Worm (Caenorhabditis elegans) whole organism, L4 larva: Measurements from ENCODE around the gene apa-2.
A peak's percentile ranks its signal among the peaks of the same experiment; 100 is the strongest.

Experiments used
- F49E8.2 ChIP-seq: sonication (generic microtip); optimal IDR thresholded peaks from 2 replicates; lab custom pipeline; 2016; ENCODE audit warnings: missing compliant biosample characterization, mild to moderate bottlenecking, missing genetic modification characterization, borderline replicate concordance
- T20F7.1 ChIP-seq: fragments of 200-800 bp; sonication (Bioruptor generic); optimal IDR thresholded peaks from 2 replicates; lab custom pipeline; 2018; ENCODE audit warnings: mild to moderate bottlenecking, missing genetic modification characterization, missing compliant biosample characterization
- Y5F2A.4 ChIP-seq: fragments of 200-800 bp; sonication (Bioruptor generic); optimal IDR thresholded peaks from 2 replicates; lab custom pipeline; 2018; ENCODE audit warnings: mild to moderate bottlenecking, missing genetic modification characterization, missing compliant biosample characterization
- Y75B8A.6 ChIP-seq: fragments of 200-800 bp; sonication (Bioruptor generic); IDR thresholded peaks from 2 replicates; pipeline ENCODE4 v1.3.6; 2022; ENCODE audit warnings: missing genetic modification reagents, missing genetic modification characterization, missing compliant biosample characterization
- ZK337.2 ChIP-seq: fragments of 200-800 bp; sonication (Bioruptor generic); IDR thresholded peaks from 2 replicates; pipeline ENCODE4 v1.3.6; 2022; ENCODE audit warnings: missing genetic modification reagents, missing genetic modification characterization, missing compliant biosample characterization
- aly-2 ChIP-seq: sonication (generic microtip); optimal IDR thresholded peaks from 2 replicates; lab custom pipeline; 2018; ENCODE audit warnings: missing biosample characterization, missing genetic modification characterization
- ceh-20 ChIP-seq: fragments of 200-800 bp; sonication (Bioruptor generic); IDR thresholded peaks from 2 replicates; pipeline ENCODE4 v1.3.6; 2022; ENCODE audit warnings: missing genetic modification reagents, missing genetic modification characterization, missing compliant biosample characterization
- ctbp-1 ChIP-seq: fragments of 200-800 bp; sonication (Bioruptor generic); IDR thresholded peaks from 2 replicates; pipeline ENCODE4 v1.3.6; 2022; ENCODE audit warnings: missing genetic modification reagents, missing genetic modification characterization, missing compliant biosample characterization
- daf-16 ChIP-seq, 3 experiments: sonication (generic microtip); optimal IDR thresholded peaks; 2 replicates each; lab custom pipeline; 2016 to 2017; ENCODE audit warnings: missing genetic modification characterization in 3 of 3, missing genetic modification reagents in 3 of 3, mild to moderate bottlenecking in 2 of 3, missing compliant biosample characterization in 2 of 3, missing biosample characterization in 1 of 3, moderate library complexity in 1 of 3
- daf-19 ChIP-seq: fragments of 200-800 bp; sonication (Bioruptor generic); conservative IDR thresholded peaks from 2 replicates; pipeline ENCODE4 v1.3.6; 2022; ENCODE audit warnings: missing genetic modification characterization, missing compliant biosample characterization
- dmd-6 ChIP-seq: fragments of 200-800 bp; sonication (Bioruptor generic); IDR thresholded peaks from 2 replicates; pipeline ENCODE4 v1.3.6; 2022; ENCODE audit warnings: missing genetic modification reagents, missing genetic modification characterization, missing compliant biosample characterization
- dmd-8 ChIP-seq: fragments of 200-800 bp; sonication (Bioruptor generic); IDR thresholded peaks from 2 replicates; pipeline ENCODE4 v1.3.6; 2022; ENCODE audit warnings: missing genetic modification characterization, missing compliant biosample characterization
- dpl-1 ChIP-seq: fragments of 150-350 bp; optimal IDR thresholded peaks from 2 replicates; lab custom pipeline; 2014; ENCODE audit warnings: missing biosample characterization, missing genetic modification reagents, missing genetic modification characterization
- egl-27 ChIP-seq: sonication (generic microtip); optimal IDR thresholded peaks from 3 replicates; lab custom pipeline; 2017; ENCODE audit warnings: missing biosample characterization, missing genetic modification reagents, missing genetic modification characterization
- fkh-10 ChIP-seq: fragments of 150-350 bp; optimal IDR thresholded peaks from 2 replicates; lab custom pipeline; 2014; ENCODE audit warnings: missing biosample characterization, missing genetic modification reagents, missing genetic modification characterization
- gei-8 ChIP-seq: fragments of 200-800 bp; sonication (Bioruptor generic); optimal IDR thresholded peaks from 2 replicates; lab custom pipeline; 2018; ENCODE audit warnings: mild to moderate bottlenecking, missing genetic modification characterization, missing compliant biosample characterization
- hmg-1.1 ChIP-seq: fragments of 200-800 bp; sonication (Bioruptor generic); IDR thresholded peaks from 2 replicates; pipeline ENCODE4 v1.3.6; 2022; ENCODE audit warnings: missing genetic modification reagents, missing genetic modification characterization, missing compliant biosample characterization
- lim-7 ChIP-seq: fragments of 200-800 bp; sonication (Bioruptor generic); IDR thresholded peaks from 2 replicates; pipeline ENCODE4 v1.3.6; 2022; ENCODE audit warnings: missing genetic modification characterization, missing compliant biosample characterization
- lin-29 ChIP-seq: fragments of 200-800 bp; sonication (Bioruptor generic); IDR thresholded peaks from 2 replicates; pipeline ENCODE4 v1.3.6; 2022; ENCODE audit warnings: missing genetic modification reagents, missing genetic modification characterization, missing compliant biosample characterization
- lin-38 ChIP-seq: fragments of 200-800 bp; sonication (Bioruptor generic); IDR thresholded peaks from 2 replicates; pipeline ENCODE4 v1.3.6; 2022; ENCODE audit warnings: missing genetic modification reagents, missing genetic modification characterization, missing compliant biosample characterization
- lsy-2 ChIP-seq, 2 experiments: fragments of 150-350 bp in 1 of 2; sonication (generic microtip) in 1 of 2; optimal IDR thresholded peaks; 2 replicates each; lab custom pipeline; 2014 to 2017; ENCODE audit warnings: missing biosample characterization in 2 of 2, missing genetic modification characterization in 2 of 2
- madf-5 ChIP-seq, 2 experiments: fragments of 200-800 bp; sonication (Bioruptor generic); IDR thresholded peaks; 2 replicates each; pipeline ENCODE4 v1.3.6; 2022; ENCODE audit warnings: missing compliant biosample characterization in 2 of 2, missing genetic modification characterization in 2 of 2
- mdl-1 ChIP-seq, 2 experiments: fragments of 150-350 bp in 1 of 2; sonication (generic microtip) in 1 of 2; optimal IDR thresholded peaks; 2 replicates each; lab custom pipeline; 2014 to 2017; ENCODE audit warnings: missing biosample characterization in 2 of 2, missing genetic modification characterization in 2 of 2
- mdt-29 ChIP-seq: fragments of 200-800 bp; sonication (Bioruptor generic); IDR thresholded peaks from 2 replicates; pipeline ENCODE4 v1.3.6; 2022; ENCODE audit warnings: missing genetic modification reagents, missing genetic modification characterization, missing compliant biosample characterization
- mes-2 ChIP-seq: sonication (generic microtip); optimal IDR thresholded peaks from 2 replicates; lab custom pipeline; 2016; ENCODE audit warnings: missing genotype, mild to moderate bottlenecking, missing genetic modification characterization, missing compliant biosample characterization; ENCODE audit not compliant: poor library complexity, severe bottlenecking
- mxl-3 ChIP-seq: fragments of 200-800 bp; sonication (Bioruptor generic); optimal IDR thresholded peaks from 2 replicates; lab custom pipeline; 2018; ENCODE audit warnings: mild to moderate bottlenecking, missing genetic modification characterization, missing compliant biosample characterization
- nhr-102 ChIP-seq: sonication (generic microtip); optimal IDR thresholded peaks from 2 replicates; lab custom pipeline; 2016; ENCODE audit warnings: mild to moderate bottlenecking, missing genetic modification characterization, moderate library complexity, missing compliant biosample characterization
- nhr-11 ChIP-seq: fragments of 150-350 bp; optimal IDR thresholded peaks from 2 replicates; lab custom pipeline; 2014; ENCODE audit warnings: missing biosample characterization, missing genetic modification characterization
- nhr-28 ChIP-seq: fragments of 150-350 bp; optimal IDR thresholded peaks from 2 replicates; lab custom pipeline; 2014; ENCODE audit warnings: missing biosample characterization, missing genetic modification characterization
- nhr-42 ChIP-seq: fragments of 200-800 bp; sonication (Bioruptor generic); IDR thresholded peaks from 2 replicates; pipeline ENCODE4 v1.3.6; 2022; ENCODE audit warnings: missing genetic modification characterization, missing compliant biosample characterization
- nhr-48 ChIP-seq: sonication (generic microtip); optimal IDR thresholded peaks from 2 replicates; lab custom pipeline; 2016; ENCODE audit warnings: mild to moderate bottlenecking, missing genetic modification characterization, missing compliant biosample characterization
- nhr-6 ChIP-seq: fragments of 150-350 bp; optimal IDR thresholded peaks from 2 replicates; lab custom pipeline; 2014; ENCODE audit warnings: missing biosample characterization, missing genetic modification characterization
- nhr-76 ChIP-seq: fragments of 150-350 bp; optimal IDR thresholded peaks from 2 replicates; lab custom pipeline; 2014; ENCODE audit warnings: missing biosample characterization, missing genetic modification characterization
- php-3 ChIP-seq: fragments of 200-800 bp; sonication (Bioruptor generic); IDR thresholded peaks from 2 replicates; pipeline ENCODE4 v1.3.6; 2022; ENCODE audit warnings: missing genetic modification reagents, missing genetic modification characterization, missing compliant biosample characterization
- pqm-1 ChIP-seq: sonication (generic microtip); optimal IDR thresholded peaks from 2 replicates; lab custom pipeline; 2017; ENCODE audit warnings: missing biosample characterization, missing genetic modification characterization
- rbr-2 ChIP-seq: sonication (generic microtip); optimal IDR thresholded peaks from 2 replicates; lab custom pipeline; 2016; ENCODE audit warnings: missing genotype, missing genetic modification characterization, missing compliant biosample characterization
- saeg-2 ChIP-seq: fragments of 200-800 bp; sonication (Bioruptor generic); IDR thresholded peaks from 2 replicates; pipeline ENCODE4 v1.3.6; 2022; ENCODE audit warnings: missing genetic modification reagents, missing genetic modification characterization, missing compliant biosample characterization
- tag-97 ChIP-seq: fragments of 200-800 bp; sonication (Bioruptor generic); IDR thresholded peaks from 2 replicates; pipeline ENCODE4 v1.3.6; 2022; ENCODE audit warnings: missing genetic modification characterization, missing compliant biosample characterization
- tra-1 ChIP-seq: fragments of 200-800 bp; sonication (Bioruptor generic); IDR thresholded peaks from 2 replicates; pipeline ENCODE4 v1.3.6; 2022; ENCODE audit warnings: missing genetic modification reagents, missing genetic modification characterization, missing compliant biosample characterization
- unc-62 ChIP-seq, 3 experiments: fragments of 150-350 bp in 1 of 3; sonication (generic microtip); optimal IDR thresholded peaks in 2 of 3; peaks in 1 of 3; 1 replicate in 1 of 3; 2 replicates in 2 of 3; lab custom pipeline; 2014 to 2017; ENCODE audit warnings: missing biosample characterization in 3 of 3, missing genetic modification characterization in 3 of 3, missing genetic modification reagents in 3 of 3, missing genotype in 1 of 3
- zfp-3 ChIP-seq: fragments of 200-800 bp; sonication (Bioruptor generic); conservative IDR thresholded peaks from 2 replicates; pipeline ENCODE4 v1.3.6; 2022; ENCODE audit warnings: missing genetic modification reagents, missing genetic modification characterization, missing compliant biosample characterization
- ztf-11 ChIP-seq: fragments of 150-350 bp; optimal IDR thresholded peaks from 2 replicates; lab custom pipeline; 2014; ENCODE audit warnings: missing biosample characterization, missing genetic modification characterization

The apa-2 gene

DNA sequence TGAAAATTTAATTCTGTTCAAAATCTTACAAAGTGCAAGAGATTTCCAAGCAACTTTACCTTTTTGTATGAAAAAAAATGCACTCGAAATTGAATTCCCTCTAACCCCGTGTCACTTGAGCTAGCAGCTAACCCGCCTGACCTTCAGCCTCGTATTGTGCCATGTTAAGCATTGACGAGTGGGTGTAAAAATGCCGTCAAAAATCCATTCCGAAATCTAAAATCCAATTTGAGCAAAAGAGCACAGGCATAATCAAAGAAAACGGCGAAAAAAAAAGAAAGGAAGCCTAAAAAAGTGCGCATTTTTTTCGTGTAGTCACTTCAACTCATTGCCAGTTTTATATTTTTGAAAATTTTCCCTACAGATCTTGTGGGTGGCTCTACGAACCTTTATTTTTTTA is 26.0 kb downstream of the apa-2 start, which contains the start of gene pkc-2:
Gene pkc-2 (plus strand): TSS at position 318 of the 400 bp plus-strand sequence.
- TF ChIP-seq rbr-2 = no peak
- no peak for TF ChIP-seq gei-8 (GFP tag; lab: Kevin White, UChicago)
- TF ChIP-seq Y5F2A.4 (GFP tag; lab: Kevin White, UChicago) = no peak
- TF ChIP-seq tra-1 (GFP tag; lab: Robert Waterston, UW) = no peak
- TF ChIP-seq fkh-10 (GFP tag; lab: Kevin White, UChicago) = peak; percentile 88
- no peak for TF ChIP-seq ctbp-1 (GFP tag; lab: Robert Waterston, UW)

DNA sequence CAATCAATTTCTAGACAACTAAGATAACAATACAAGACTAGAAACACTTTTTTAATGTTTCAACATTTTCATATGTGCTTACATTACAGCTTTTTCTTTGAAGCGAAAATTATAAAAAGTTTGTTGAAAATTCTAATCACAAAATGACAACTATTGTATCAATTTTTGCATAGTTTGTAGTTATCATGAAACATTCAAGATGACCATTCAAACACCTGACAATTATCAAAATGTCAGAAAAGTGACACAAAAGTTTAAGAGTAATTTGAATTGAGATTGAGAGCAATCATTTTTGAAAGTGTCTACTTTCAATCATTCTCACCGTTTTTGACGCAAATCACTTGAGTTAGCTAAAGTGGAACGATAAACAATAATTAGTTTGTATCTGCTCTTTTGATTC is 31.5 kb downstream of the apa-2 start:
- TF ChIP-seq daf-19 (GFP tag; lab: Robert Waterston, UW) (no peak), nhr-28 (tag; lab: Kevin White, UChicago) (peak; percentile 46), dmd-6 (GFP tag; lab: Robert Waterston, UW) (peak; percentile 78), aly-2 (tag; lab: Kevin White, UChicago) (no peak), Y5F2A.4 (GFP tag; lab: Kevin White, UChicago) (no peak), daf-16 (GFP tag; optimal IDR thresholded peaks at IDR 0.05; lab: Kevin White, UChicago) (no peak), daf-16 (tag; optimal IDR thresholded peaks at IDR 0.05; lab: Kevin White, UChicago) (peak; percentile 28), gei-8 (GFP tag; lab: Kevin White, UChicago) (no peak), lsy-2 (tag; optimal IDR thresholded peaks at IDR 0.05; lab: Kevin White, UChicago) (no peak)

DNA sequence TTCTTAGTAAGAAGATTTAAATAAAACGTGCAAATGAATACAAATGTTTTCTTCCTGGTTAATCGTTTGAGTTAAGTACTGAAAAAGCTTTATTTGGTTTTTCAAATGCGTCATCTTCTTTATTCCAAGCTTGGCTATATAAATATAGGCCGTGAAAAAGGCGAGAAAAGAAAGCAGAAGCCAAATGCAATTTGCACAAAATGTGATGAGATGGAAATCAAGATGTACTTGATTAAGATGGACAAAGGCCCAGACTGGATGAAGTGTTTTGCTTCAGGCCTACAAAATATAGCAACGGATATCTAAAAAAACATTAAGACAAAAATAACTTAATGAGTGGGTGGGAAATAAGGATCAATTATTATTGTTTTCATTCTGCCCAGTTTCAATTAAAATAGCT is 33.7 kb downstream of the apa-2 start:
- TF ChIP-seq lim-7 (no peak), unc-62 (GFP tag; optimal IDR thresholded peaks at IDR 0.05 in 1 of 2; lab: Kevin White, UChicago) (peak in 1 of 2 experiments; percentile 28), unc-62 (tag; optimal IDR thresholded peaks at IDR 0.05; lab: Kevin White, UChicago) (no peak), php-3 (GFP tag; lab: Robert Waterston, UW) (no peak)

DNA sequence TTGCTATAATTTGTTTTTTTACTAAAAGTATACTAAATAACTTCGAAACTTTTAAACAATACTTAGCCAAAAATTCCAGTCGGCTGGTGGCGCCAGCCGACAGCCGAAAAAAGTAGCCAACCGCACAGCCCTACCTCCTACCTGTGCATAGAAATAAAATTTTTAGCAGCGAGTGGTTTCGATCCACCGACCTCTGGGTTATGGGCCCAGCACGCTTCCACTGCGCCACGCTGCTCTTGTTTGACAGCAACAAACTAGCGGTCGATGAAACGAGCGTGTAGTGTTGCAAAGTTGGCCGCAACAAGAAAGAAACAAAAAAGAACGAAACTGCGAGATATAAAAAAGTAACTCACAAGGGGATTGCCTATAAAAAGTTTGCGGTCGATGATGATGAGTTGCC is 34.5 kb downstream of the apa-2 start:
- TF ChIP-seq nhr-6 (peak; percentile 33), nhr-42 (GFP tag; lab: Robert Waterston, UW) (peak; percentile 52; the same call in 1 of the 2 replicates), mxl-3 (GFP tag; lab: Kevin White, UChicago) (peak; percentile 48), lin-29 (GFP tag; lab: Robert Waterston, UW) (0 out of 2 replicates have a peak, but pooled peaks have one; percentile 32), egl-27 (tag; lab: Kevin White, UChicago) (no peak), pqm-1 (tag; lab: Kevin White, UChicago) (no peak), nhr-76 (tag; lab: Kevin White, UChicago) (no peak), zfp-3 (GFP tag; lab: Robert Waterston, UW) (peak; percentile 74; the same call in 1 of the 2 replicates), nhr-48 (tag; lab: Kevin White, UChicago) (peak; percentile 38), lim-7 (peak; percentile 86), dpl-1 (GFP tag; lab: Kevin White, UChicago) (no peak), dmd-8 (GFP tag; lab: Robert Waterston, UW) (peak; percentile 76; the same call in 1 of the 2 replicates), mdl-1 (tag; optimal IDR thresholded peaks at IDR 0.05; lab: Kevin White, UChicago) (no peak), daf-19 (GFP tag; lab: Robert Waterston, UW) (0 out of 2 replicates have a peak, but pooled peaks have one; percentile 50), tag-97 (GFP tag; lab: Robert Waterston, UW) (no peak), nhr-11 (tag; lab: Kevin White, UChicago) (no peak), madf-5 (GFP tag; IDR thresholded peaks at IDR 0.05; lab: Robert Waterston, UW) (peak in 1 of 2 experiments; percentile 44; a peak in 1 of 4 replicates), tra-1 (GFP tag; lab: Robert Waterston, UW) (peak; percentile 31; the same call in 1 of the 2 replicates), php-3 (GFP tag; lab: Robert Waterston, UW) (peak; percentile 56; the same call in 1 of the 2 replicates), ceh-20 (GFP tag; lab: Robert Waterston, UW) (0 out of 2 replicates have a peak, but pooled peaks have one; percentile 52), mdt-29 (GFP tag; lab: Robert Waterston, UW) (no peak), F49E8.2 (tag; lab: Kevin White, UChicago) (peak; percentile 36), ZK337.2 (GFP tag; lab: Robert Waterston, UW) (no peak), aly-2 (tag; lab: Kevin White, UChicago) (no peak), dmd-6 (GFP tag; lab: Robert Waterston, UW) (peak; percentile 48), T20F7.1 (no peak), mes-2 (peak; percentile 81), hmg-1.1 (peak; percentile 82), Y75B8A.6 (GFP tag; lab: Robert Waterston, UW) (peak; percentile 26; the same call in 1 of the 2 replicates), nhr-102 (tag; lab: Kevin White, UChicago) (peak; percentile 67), gei-8 (GFP tag; lab: Kevin White, UChicago) (peak; percentile 36), ztf-11 (tag; lab: Kevin White, UChicago) (no peak), saeg-2 (GFP tag; lab: Robert Waterston, UW) (0 out of 2 replicates have a peak, but pooled peaks have one; percentile 46), lin-38 (GFP tag; lab: Robert Waterston, UW) (peak; percentile 66)
